Fruit fly (Drosophila melanogaster): ENCODE results near the gene CG7968.
A peak's percentile ranks its signal among the peaks of the same experiment; 100 is the strongest.

CG7968 gene

DNA sequence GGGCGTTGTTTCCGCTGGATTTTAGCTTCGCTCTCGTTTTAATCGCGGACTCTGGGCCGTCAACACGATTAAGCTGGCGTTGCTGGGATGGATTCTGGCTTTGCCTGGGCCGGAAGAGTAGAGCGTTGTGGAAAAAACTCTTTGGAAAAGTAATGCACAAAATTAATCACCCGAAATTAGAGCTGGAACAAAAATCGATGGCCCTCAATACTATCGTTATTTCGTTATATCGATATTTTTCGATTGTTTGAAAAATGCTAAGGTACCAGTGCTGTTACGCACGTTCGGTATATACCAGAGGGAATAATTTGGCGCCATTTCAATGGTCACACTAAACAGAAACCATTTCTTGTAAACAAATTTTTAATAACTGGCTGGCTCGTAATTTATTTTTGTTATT lies 19.7 kb upstream of the CG7968 start, which contains the start of the genes Arpc1 and Orc5:
Gene Arpc1 (minus strand): TSS at position 202 of the 400 bp plus-strand sequence.
Gene Orc5 (plus strand): TSS at position 298 of the 400 bp plus-strand sequence.
- peak; percentile 26 for TF ChIP-seq CG17801 (GFP tag; optimal IDR thresholded peaks at IDR 0.05; ENCODE audit: partially characterized antibody)

DNA sequence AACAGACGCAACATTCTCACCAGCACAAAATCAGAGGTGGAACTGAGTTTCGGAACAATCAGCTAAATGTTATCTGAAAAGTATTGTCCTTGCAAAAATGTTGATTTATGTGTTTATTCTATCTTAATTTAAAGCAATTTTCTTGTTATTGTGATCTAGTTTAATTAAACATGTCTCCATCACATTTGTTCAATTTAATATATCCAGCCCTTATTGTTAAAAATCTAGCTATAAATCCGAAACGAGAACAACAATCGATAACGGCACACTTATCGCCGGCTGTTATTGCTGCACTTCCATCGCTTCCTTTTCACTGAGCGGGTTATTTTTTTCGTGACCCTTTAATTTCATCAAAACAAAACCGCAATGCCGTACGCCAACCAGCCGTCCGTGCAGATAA lies 16.1 kb upstream of the CG7968 start, which contains the start of the genes GatC, PolG2 and Polr2C:
Gene GatC (minus strand): TSS at position 48 of the 400 bp plus-strand sequence.
Gene PolG2 (minus strand): TSS at position 48 of the 400 bp plus-strand sequence.
Gene Polr2C (plus strand): TSS at position 280 of the 400 bp plus-strand sequence.
- TF ChIP-seq CG17801 (GFP tag; optimal IDR thresholded peaks at IDR 0.05; ENCODE audit: partially characterized antibody), result no peak

DNA sequence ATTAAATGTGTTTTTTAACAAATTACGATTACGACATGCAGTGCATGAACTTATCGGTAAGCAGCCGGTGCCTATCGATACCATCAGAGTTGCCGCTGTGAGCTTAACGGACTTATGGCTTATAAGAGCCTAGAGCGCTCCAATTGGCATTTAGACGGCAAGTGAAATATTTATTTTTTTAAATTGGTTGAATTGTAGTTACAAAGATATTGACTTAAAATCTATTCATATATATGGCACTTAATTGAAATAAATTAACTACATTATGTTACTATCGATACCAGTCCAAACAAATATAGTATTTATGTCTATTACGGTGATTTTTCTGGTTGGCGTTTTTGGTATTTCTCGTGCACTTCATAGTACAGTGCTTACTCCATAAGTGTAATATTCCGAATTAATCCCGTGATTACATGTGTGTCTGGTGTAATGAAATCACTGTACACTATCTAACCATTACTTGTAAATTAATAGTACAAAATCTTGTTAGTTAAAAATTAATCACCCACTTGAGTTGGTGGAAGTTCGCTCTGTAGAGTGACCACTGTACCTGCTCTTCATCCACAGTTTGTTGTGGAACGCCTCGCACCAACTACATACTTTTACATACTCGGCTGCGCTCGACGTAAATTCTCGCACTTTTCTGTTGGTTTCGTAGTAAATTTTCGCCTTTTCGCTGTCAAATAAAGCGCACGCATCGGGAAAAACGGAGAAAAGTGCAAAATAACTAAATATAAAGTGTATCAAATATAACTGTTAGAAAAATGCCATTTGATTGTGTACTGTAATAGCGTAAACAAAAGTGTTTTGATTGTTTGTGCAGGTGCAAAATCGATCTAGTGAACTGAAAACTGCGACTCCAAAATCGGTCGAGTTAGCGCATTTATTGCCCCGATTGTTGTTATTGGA lies 13.9 kb upstream of the CG7968 start, which contains the start of the genes mRpS23 and CenG1A:
Gene mRpS23 (minus strand): TSS at position 71 of the 909 bp plus-strand sequence.
Gene CenG1A (plus strand): TSS at position 563 of the 909 bp plus-strand sequence.
- peak; percentile 100 for TF ChIP-seq CG17801 (GFP tag; optimal IDR thresholded peaks at IDR 0.05; ENCODE audit: partially characterized antibody)

DNA sequence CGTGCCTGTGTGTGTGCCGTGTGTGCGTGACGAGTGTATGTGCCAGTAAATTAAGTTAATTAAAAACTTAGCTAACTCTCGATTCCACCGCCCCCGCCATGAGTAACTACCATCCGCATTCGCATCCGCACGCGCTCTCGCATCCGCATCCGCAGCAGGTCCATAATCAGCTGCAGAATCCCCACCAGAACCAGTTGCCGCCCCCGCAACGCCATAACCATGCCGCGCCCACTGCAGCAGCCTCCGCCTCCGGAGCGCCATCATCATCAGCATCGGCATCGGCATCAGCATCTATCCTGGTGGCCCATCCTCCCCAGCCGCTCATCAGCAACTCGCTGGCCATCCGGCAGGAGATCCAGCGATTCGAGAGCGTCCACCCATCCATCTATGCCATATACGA lies 13.2 kb upstream of the CG7968 start:
- no peak for TF ChIP-seq CG17801 (GFP tag; optimal IDR thresholded peaks at IDR 0.05; ENCODE audit: partially characterized antibody)

DNA sequence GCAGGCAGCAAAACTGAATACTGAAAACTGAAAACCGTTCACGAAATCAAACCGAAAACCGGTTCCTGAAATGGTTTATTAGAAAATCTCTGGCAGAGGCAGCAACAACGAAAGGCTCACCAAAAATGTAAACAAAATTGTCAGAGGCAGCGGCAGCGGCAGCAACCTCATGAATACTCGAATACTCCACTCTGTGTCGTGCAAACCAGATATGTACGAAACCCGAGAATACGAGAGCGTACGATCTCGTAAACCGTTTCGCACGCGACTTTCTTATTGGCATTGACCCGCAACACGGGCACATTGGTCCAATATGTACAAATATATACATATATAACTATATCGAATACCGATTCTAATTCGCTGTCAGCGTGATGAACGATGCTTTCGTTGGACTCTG lies 11.6 kb upstream of the CG7968 start:
- TF ChIP-seq CG17801 (GFP tag; optimal IDR thresholded peaks at IDR 0.05; ENCODE audit: partially characterized antibody), result no peak

DNA sequence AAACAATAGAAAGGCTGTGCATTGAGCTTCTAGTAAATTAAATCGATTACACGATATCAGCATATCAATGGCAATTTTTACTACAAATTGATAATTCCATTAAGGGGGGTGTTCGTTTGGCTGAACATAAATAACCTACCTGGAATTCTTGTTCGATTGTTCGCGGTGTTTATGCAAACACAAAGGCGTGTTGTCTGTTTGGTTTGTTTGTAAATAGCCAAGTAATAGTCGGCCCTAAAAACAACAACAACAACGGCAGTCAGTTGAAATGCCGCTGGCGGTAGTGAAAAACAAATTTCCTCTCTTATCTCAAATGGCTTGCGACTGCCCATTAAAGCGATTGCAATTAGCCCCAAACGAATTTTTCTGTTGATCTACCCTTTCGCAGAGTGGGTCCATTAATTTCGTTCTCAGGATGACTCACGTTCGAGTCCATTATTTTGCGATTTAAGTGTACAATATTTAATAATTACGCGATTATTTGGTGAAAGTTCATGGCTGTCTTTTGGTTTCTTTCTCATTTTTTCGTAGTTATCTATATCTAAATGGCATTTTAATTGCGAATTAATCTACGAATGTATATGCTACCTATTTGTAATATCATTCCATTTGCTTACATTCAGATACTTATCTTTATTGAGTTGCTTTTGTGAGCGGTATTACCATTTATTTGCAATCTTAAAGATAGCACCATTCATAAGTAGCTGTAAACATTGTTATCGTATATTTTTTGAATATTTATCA lies 10.4 kb upstream of the CG7968 start:
- peak; percentile 78 for TF ChIP-seq CG17801 (GFP tag; optimal IDR thresholded peaks at IDR 0.05; ENCODE audit: partially characterized antibody)

DNA sequence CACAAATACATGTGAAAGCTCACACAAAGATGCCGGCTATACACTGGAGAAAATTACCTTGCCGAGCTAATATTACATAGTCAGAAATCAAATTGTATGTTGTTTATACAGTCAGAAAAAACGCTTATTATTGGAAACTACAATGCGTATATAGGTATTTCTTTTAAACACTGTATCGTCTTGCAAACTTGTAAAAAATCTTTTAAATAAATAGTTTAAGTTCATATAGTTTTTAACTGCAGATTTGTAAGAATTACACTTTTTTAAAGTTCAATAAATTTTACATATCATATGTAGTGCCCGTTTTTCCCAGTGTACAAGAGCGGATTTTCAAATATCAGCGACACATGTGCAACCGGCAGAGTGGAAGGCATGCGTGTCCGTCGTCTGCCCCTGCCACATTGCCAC lies 9.5 kb upstream of the CG7968 start:
- TF ChIP-seq CG17801 (GFP tag; optimal IDR thresholded peaks at IDR 0.05; ENCODE audit: partially characterized antibody), result peak; percentile 72

DNA sequence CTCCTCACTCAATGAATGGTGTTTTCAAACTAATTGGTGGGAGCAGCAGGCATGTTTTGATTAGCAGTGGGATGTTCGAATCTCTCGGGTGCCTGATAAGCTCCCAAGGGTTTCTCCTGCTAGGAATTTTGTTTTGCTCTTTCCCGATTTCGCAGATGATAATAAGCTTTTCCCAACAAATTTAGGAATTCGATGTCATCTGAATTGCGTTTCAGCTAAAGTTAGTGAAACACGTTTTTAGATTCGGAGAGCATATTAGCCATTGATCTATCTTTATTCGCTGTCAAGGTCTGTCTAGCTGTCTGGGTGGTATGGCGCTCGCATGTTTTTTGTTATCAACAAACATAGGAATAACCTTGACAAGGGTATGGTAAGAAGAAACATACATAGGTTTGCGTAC lies 7.7 kb upstream of the CG7968 start, which contains the start of gene CG33307:
Gene CG33307 (minus strand): TSS at position 13 of the 400 bp plus-strand sequence.
- no peak for TF ChIP-seq CG17801 (GFP tag; optimal IDR thresholded peaks at IDR 0.05; ENCODE audit: partially characterized antibody)

DNA sequence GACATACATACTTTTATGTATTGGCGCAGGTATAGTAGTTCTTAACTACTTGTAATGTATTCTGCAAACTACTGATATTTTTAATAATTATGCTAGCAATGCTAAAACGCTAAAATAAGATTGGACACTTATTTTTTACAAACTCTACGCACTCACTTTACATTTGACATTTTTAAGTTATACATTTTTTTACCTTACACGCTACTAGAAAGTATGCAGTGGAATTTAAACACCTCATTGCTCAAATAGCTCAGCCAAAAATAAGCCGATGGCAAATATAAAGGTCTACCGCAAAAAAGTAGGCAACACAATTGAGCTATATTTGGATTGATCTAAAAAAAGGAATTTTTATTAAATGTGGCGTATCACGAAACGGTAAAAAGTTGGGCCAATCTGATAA lies 7.1 kb upstream of the CG7968 start:
- TF ChIP-seq CG17801 (GFP tag; optimal IDR thresholded peaks at IDR 0.05; ENCODE audit: partially characterized antibody), result no peak

DNA sequence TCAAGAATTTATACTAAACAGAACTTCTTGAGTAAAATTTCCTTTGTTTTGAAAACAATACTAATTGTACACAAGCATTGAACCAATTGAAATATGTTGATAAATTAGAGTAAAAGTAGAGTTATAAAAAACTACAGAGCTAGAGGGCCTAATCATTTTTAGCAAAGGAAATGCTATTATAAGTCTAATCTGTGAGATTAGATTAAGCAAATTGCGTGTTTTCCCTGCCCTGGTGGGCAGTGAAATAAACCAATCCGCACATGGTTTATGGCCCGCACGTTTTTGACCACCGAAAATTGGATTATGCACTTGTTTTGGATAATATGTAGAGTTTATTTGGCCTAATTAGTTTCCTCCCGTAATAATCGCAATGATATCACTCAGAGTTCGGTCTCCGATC lies 6.6 kb upstream of the CG7968 start:
- TF ChIP-seq CG17801 (GFP tag; optimal IDR thresholded peaks at IDR 0.05; ENCODE audit: partially characterized antibody), result no peak

DNA sequence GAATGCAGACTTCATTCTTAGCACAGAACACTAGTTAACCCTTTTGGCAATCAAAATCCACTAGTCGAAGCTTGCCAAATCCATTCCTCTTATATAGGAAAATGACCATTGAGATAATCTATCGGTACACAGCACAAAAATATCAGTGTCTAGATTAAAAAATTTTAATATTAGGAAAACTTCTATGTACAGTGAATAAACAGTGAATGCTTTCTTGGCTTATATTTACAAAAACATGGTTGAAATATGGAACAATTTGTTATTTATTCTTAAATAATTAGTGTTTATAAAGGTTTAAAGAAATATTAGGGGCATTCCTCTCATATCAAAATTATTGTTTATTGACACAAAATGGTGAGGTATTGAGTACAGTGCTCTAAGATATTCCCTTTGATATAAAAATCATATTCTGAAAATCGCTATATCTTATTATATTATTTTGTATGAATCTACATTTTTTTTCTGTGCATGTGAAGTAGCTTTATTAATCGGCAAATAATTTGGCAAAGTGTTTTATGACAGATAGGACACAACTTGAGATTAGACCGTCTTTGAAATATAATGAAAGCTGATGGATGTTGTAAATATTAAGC lies 5.4 kb upstream of the CG7968 start, which contains the start of gene CG33306:
Gene CG33306 (minus strand): TSS at position 51 of the 593 bp plus-strand sequence.
- no peak for TF ChIP-seq CG17801 (GFP tag; optimal IDR thresholded peaks at IDR 0.05; ENCODE audit: partially characterized antibody)

DNA sequence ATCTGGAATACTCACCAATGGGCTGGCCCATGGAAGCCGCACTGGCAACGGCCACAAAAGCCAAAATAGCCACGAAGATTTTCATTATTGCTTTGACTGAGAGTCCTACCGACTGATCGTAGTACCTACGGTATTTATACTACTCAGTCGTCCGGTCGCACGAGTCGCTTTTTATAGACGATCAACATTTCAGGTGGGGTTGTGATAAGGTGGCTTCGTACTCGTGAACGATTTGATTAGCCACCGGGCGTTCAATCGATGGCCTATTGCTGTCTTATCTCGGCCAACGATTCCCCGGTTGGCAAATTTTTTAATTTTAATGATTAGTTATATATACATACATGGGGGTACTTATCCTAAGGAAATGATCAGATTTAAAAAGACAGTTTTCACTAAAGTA lies 4.0 kb upstream of the CG7968 start, which contains the start of gene CG8997:
Gene CG8997 (minus strand): TSS at position 148 of the 400 bp plus-strand sequence.
- no peak for TF ChIP-seq CG17801 (GFP tag; optimal IDR thresholded peaks at IDR 0.05; ENCODE audit: partially characterized antibody)

DNA sequence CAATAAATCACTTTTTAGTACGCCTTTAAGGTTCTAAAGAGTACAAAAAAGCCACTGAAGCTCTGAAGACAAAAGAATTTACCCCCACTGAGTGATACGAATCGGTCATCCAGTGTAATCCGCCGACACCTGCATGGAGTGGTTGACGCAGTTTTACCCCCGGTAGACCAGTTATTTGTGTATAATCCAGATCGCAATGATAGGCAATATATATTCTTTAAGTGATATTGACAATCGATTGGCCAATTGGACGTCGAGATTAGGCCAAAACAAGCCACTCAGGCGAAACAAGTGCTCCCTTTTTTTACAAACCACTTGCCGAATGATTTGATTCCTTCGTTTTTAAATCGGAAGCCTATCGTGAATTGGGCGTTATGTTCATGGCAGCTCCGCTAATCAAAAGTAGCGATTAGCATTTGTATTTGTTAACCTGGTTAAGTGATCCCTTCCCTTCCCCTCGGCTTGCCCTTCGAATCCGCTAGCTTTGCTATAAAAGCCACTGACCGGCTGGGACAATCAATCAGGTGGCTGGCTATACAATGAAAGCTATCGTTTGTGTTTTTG lies 2.9 kb upstream of the CG7968 start, which contains the start of gene CG7916:
Gene CG7916 (plus strand): TSS at position 514 of the 564 bp plus-strand sequence.
- no peak for TF ChIP-seq CG17801 (GFP tag; optimal IDR thresholded peaks at IDR 0.05; ENCODE audit: partially characterized antibody)

DNA sequence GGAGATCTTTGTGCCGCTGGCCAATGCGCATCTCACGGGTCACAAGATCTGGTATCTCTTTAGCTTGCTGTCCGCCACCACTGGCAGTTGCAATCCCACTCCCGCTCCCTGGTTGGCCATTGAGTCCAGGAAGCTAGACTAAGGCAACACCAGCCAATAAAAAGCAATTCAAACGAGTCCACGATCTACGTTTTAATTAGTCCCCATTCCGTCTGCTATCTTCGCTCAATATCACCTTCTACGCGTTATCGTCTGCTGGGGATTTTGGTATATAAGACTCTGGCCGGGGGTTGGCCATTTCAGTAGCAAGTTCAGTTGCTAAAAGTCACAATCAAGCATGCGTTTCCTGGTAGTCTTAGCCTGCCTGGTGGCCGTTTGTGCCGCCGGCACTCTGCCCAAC lies 1.6 kb upstream of the CG7968 start, which contains the start of gene CG7953:
Gene CG7953 (plus strand): TSS at position 301 of the 400 bp plus-strand sequence.
- TF ChIP-seq CG17801 (GFP tag; optimal IDR thresholded peaks at IDR 0.05; ENCODE audit: partially characterized antibody), result no peak

Measured in ovary, adult (tissue).